Worm (Caenorhabditis elegans) whole organism, young adult: ENCODE results near the gene srb-13.

Experiments
- B0019.2 ChIP-seq: fragments of 200-800 bp; sonication (Bioruptor generic); conservative IDR thresholded peaks from 2 replicates; pipeline ENCODE4 v1.3.6; 2022; ENCODE audit warnings: missing genetic modification reagents, missing genetic modification characterization, missing compliant biosample characterization
- C17E4.6 ChIP-seq: fragments of 200-800 bp; sonication (Bioruptor generic); IDR thresholded peaks from 2 replicates; pipeline ENCODE4 v1.3.6; 2022; ENCODE audit warnings: missing genetic modification reagents, missing genetic modification characterization, missing compliant biosample characterization
- D2030.7 ChIP-seq: fragments of 200-800 bp; sonication (Bioruptor generic); IDR thresholded peaks from 2 replicates; pipeline ENCODE4 v1.3.6; 2022; ENCODE audit warnings: missing genetic modification reagents, missing genetic modification characterization, missing compliant biosample characterization
- F23B12.7 ChIP-seq: sonication (generic microtip); optimal IDR thresholded peaks from 2 replicates; lab custom pipeline; 2017; ENCODE audit warnings: missing genetic modification characterization, mild to moderate bottlenecking, missing compliant biosample characterization, antibody characterized with exemption, moderate library complexity; ENCODE audit not compliant: insufficient read depth
- F37B4.10 ChIP-seq: fragments of 200-800 bp; sonication (Bioruptor generic); IDR thresholded peaks from 2 replicates; pipeline ENCODE4 v1.3.6; 2022; ENCODE audit warnings: missing genetic modification characterization, missing compliant biosample characterization
- F39B2.1 ChIP-seq: fragments of 200-800 bp; sonication (Bioruptor generic); IDR thresholded peaks from 2 replicates; pipeline ENCODE4 v1.3.6; 2022; ENCODE audit warnings: missing genetic modification reagents, missing genetic modification characterization, missing compliant biosample characterization
- F57C9.4 ChIP-seq: sonication (generic microtip); optimal IDR thresholded peaks from 2 replicates; lab custom pipeline; 2017; ENCODE audit warnings: mild to moderate bottlenecking, missing genetic modification characterization, missing compliant biosample characterization
- Y53G8AR.9 ChIP-seq: fragments of 200-800 bp; sonication (Bioruptor generic); conservative IDR thresholded peaks from 2 replicates; pipeline ENCODE4 v1.3.6; 2022; ENCODE audit warnings: missing genetic modification reagents, missing genetic modification characterization, missing compliant biosample characterization
- Y56A3A.18 ChIP-seq: fragments of 200-800 bp; sonication (Bioruptor generic); IDR thresholded peaks from 2 replicates; pipeline ENCODE4 v1.3.6; 2022; ENCODE audit warnings: missing genetic modification reagents, missing genetic modification characterization, missing compliant biosample characterization
- Y67H2A.10 ChIP-seq: fragments of 200-800 bp; sonication (Bioruptor generic); conservative IDR thresholded peaks from 2 replicates; pipeline ENCODE4 v1.3.6; 2022; ENCODE audit warnings: missing genetic modification reagents, missing genetic modification characterization, missing compliant biosample characterization
- atf-7 ChIP-seq: sonication (generic microtip); optimal IDR thresholded peaks from 2 replicates; lab custom pipeline; 2017; ENCODE audit warnings: mild to moderate bottlenecking, missing genetic modification characterization, missing compliant biosample characterization
- attf-5 ChIP-seq: fragments of 200-800 bp; sonication (Bioruptor generic); optimal IDR thresholded peaks from 2 replicates; lab custom pipeline; 2018; ENCODE audit warnings: mild to moderate bottlenecking, missing genetic modification characterization, missing compliant biosample characterization
- attf-6 ChIP-seq: fragments of 200-800 bp; sonication (Bioruptor generic); IDR thresholded peaks from 2 replicates; pipeline ENCODE4 v1.3.6; 2022; ENCODE audit warnings: missing genetic modification reagents, missing genetic modification characterization, missing compliant biosample characterization
- bed-2 ChIP-seq: fragments of 200-800 bp; sonication (Bioruptor generic); IDR thresholded peaks from 2 replicates; pipeline ENCODE4 v1.3.6; 2022; ENCODE audit warnings: missing genetic modification reagents, missing genetic modification characterization, missing compliant biosample characterization
- ccch-3 ChIP-seq: fragments of 200-800 bp; sonication (Bioruptor generic); optimal IDR thresholded peaks from 2 replicates; lab custom pipeline; 2018; ENCODE audit warnings: mild to moderate bottlenecking, missing genetic modification characterization, missing compliant biosample characterization
- cebp-1 ChIP-seq, 2 experiments: fragments of 200-800 bp in 1 of 2; sonication (Bioruptor generic) in 1 of 2; sonication (generic microtip) in 1 of 2; IDR thresholded peaks in 1 of 2; optimal IDR thresholded peaks in 1 of 2; 2 replicates each; pipeline versions ENCODE4 v1.3.6 to Lab custom; 2017 to 2022; ENCODE audit warnings: missing compliant biosample characterization in 2 of 2, missing genetic modification characterization in 2 of 2, mild to moderate bottlenecking in 1 of 2, missing genetic modification reagents in 1 of 2, moderate library complexity in 1 of 2
- cebp-2 ChIP-seq: fragments of 200-800 bp; sonication (Bioruptor generic); IDR thresholded peaks from 2 replicates; pipeline ENCODE4 v1.3.6; 2022; ENCODE audit warnings: missing genetic modification characterization, missing compliant biosample characterization
- ceh-40 ChIP-seq: fragments of 200-800 bp; sonication (Bioruptor generic); IDR thresholded peaks from 2 replicates; pipeline ENCODE4 v1.3.6; 2022; ENCODE audit warnings: missing genetic modification characterization, missing compliant biosample characterization
- chd-7 ChIP-seq: sonication (generic microtip); optimal IDR thresholded peaks from 2 replicates; lab custom pipeline; 2016; ENCODE audit warnings: mild to moderate bottlenecking, missing genetic modification characterization, moderate library complexity, missing compliant biosample characterization
- dpff-1 ChIP-seq: sonication (generic microtip); optimal IDR thresholded peaks from 2 replicates; lab custom pipeline; 2017; ENCODE audit warnings: mild to moderate bottlenecking, missing genetic modification characterization, missing compliant biosample characterization
- dpl-1 ChIP-seq: fragments of 150-350 bp; optimal IDR thresholded peaks from 2 replicates; lab custom pipeline; 2014; ENCODE audit warnings: missing biosample characterization, missing genetic modification reagents, missing genetic modification characterization
- egrh-3 ChIP-seq: fragments of 200-800 bp; sonication (Bioruptor generic); IDR thresholded peaks from 2 replicates; pipeline ENCODE4 v1.3.6; 2022; ENCODE audit warnings: missing genetic modification reagents, missing genetic modification characterization, missing compliant biosample characterization
- let-526 ChIP-seq: fragments of 200-800 bp; sonication (Bioruptor generic); IDR thresholded peaks from 2 replicates; pipeline ENCODE4 v1.3.6; 2022; ENCODE audit warnings: missing genetic modification reagents, missing genetic modification characterization, missing compliant biosample characterization
- lin-26 ChIP-seq: fragments of 200-800 bp; sonication (Bioruptor generic); IDR thresholded peaks from 2 replicates; pipeline ENCODE4 v1.3.6; 2022; ENCODE audit warnings: missing genetic modification reagents, missing genetic modification characterization, missing compliant biosample characterization
- lsl-1 ChIP-seq: fragments of 200-800 bp; sonication (Bioruptor generic); optimal IDR thresholded peaks from 2 replicates; lab custom pipeline; 2018; ENCODE audit warnings: mild to moderate bottlenecking, missing genetic modification characterization, moderate library complexity, missing compliant biosample characterization
- mel-28 ChIP-seq: sonication (generic microtip); optimal IDR thresholded peaks from 2 replicates; lab custom pipeline; 2016; ENCODE audit warnings: borderline replicate concordance, mild to moderate bottlenecking, missing genetic modification characterization, missing compliant biosample characterization
- mxl-1 ChIP-seq: sonication (generic microtip); optimal IDR thresholded peaks from 2 replicates; lab custom pipeline; 2016; ENCODE audit warnings: missing genetic modification characterization, missing compliant biosample characterization
- nfya-2 ChIP-seq: fragments of 200-800 bp; sonication (Bioruptor generic); IDR thresholded peaks from 2 replicates; pipeline ENCODE4 v1.3.6; 2022; ENCODE audit warnings: missing genetic modification reagents, missing genetic modification characterization, missing compliant biosample characterization
- nhr-120 ChIP-seq: fragments of 200-800 bp; sonication (Bioruptor generic); IDR thresholded peaks from 2 replicates; pipeline ENCODE4 v1.3.6; 2022; ENCODE audit warnings: missing genetic modification characterization, missing compliant biosample characterization
- nhr-80 ChIP-seq: sonication (generic microtip); optimal IDR thresholded peaks from 2 replicates; lab custom pipeline; 2016; ENCODE audit warnings: missing genetic modification characterization, missing compliant biosample characterization
- pbrm-1 ChIP-seq: fragments of 200-800 bp; sonication (Bioruptor generic); IDR thresholded peaks from 2 replicates; pipeline ENCODE4 v1.3.6; 2022; ENCODE audit warnings: missing genetic modification reagents, missing genetic modification characterization, missing compliant biosample characterization
- pha-4 ChIP-seq: fragments of 150-350 bp; sonication (generic microtip); optimal IDR thresholded peaks from 2 replicates; lab custom pipeline; 2014; ENCODE audit warnings: missing biosample characterization, missing genetic modification reagents, missing genetic modification characterization
- rec-8 ChIP-seq, 2 experiments: sonication (generic microtip); optimal IDR thresholded peaks; 2 replicates each; lab custom pipeline; 2016; ENCODE audit warnings: mild to moderate bottlenecking in 2 of 2, missing genetic modification characterization in 2 of 2, missing genetic modification reagents in 2 of 2, missing genotype in 2 of 2, missing biosample characterization in 1 of 2, missing compliant biosample characterization in 1 of 2, moderate library complexity in 1 of 2
- sdz-38 ChIP-seq: sonication (generic microtip); optimal IDR thresholded peaks from 2 replicates; lab custom pipeline; 2016; ENCODE audit warnings: missing genotype, missing genetic modification characterization, missing compliant biosample characterization
- sea-2 ChIP-seq: fragments of 200-800 bp; sonication (Bioruptor generic); IDR thresholded peaks from 2 replicates; pipeline ENCODE4 v1.3.6; 2022; ENCODE audit warnings: missing genetic modification characterization, missing compliant biosample characterization
- somi-1 ChIP-seq: fragments of 200-800 bp; sonication (Bioruptor generic); optimal IDR thresholded peaks from 2 replicates; lab custom pipeline; 2018; ENCODE audit warnings: mild to moderate bottlenecking, missing genetic modification characterization, missing compliant biosample characterization
- unc-130 ChIP-seq: sonication (generic microtip); optimal IDR thresholded peaks from 2 replicates; lab custom pipeline; 2016; ENCODE audit warnings: missing genetic modification reagents, missing genetic modification characterization, missing compliant biosample characterization
- unc-62 ChIP-seq: fragments of 150-350 bp; optimal IDR thresholded peaks from 2 replicates; lab custom pipeline; 2014; ENCODE audit warnings: missing biosample characterization, missing genetic modification reagents, missing genetic modification characterization
- zfh-2 ChIP-seq: fragments of 200-800 bp; sonication (Bioruptor generic); conservative IDR thresholded peaks from 2 replicates; pipeline ENCODE4 v1.3.6; 2022; ENCODE audit warnings: missing genetic modification reagents, missing genetic modification characterization, missing compliant biosample characterization

srb-13 gene

ce11 chrII:5170932-5171331, 13.5 kb upstream of the srb-13 start, which contains the start of gene srb-1:
srb-1 (minus strand) TSS chrII:5171032.
- TF ChIP-seq dpff-1 (no peak), Y67H2A.10 (GFP tag; lab: Robert Waterston, UW) (no peak), chd-7 (tag; lab: Kevin White, UChicago) (no peak), nhr-80 (no peak), ceh-40 (GFP tag; lab: Robert Waterston, UW) (no peak)

ce11 chrII:5166738-5167137, 9.3 kb upstream of the srb-13 start, which contains the start of gene srb-3:
srb-3 (minus strand) TSS chrII:5166838.
- TF ChIP-seq F39B2.1 (GFP tag; lab: Robert Waterston, UW) (no peak), atf-7 (no peak), unc-62 (GFP tag; lab: Kevin White, UChicago) (no peak), sdz-38 (no peak), ceh-40 (GFP tag; lab: Robert Waterston, UW) (no peak), somi-1 (GFP tag; lab: Kevin White, UChicago) (no peak), let-526 (no peak), attf-6 (no peak), sea-2 (GFP tag; lab: Robert Waterston, UW) (no peak)
- TF ChIP-seq, all 124 proteins: peak for 0

ce11 chrII:5163283-5163682, 5.9 kb upstream of the srb-13 start, which contains the start of gene srb-5:
srb-5 (minus strand) TSS chrII:5163383.
- TF ChIP-seq C17E4.6 (GFP tag; lab: Robert Waterston, UW) = no peak
- TF ChIP-seq cebp-2 (GFP tag; lab: Robert Waterston, UW) = no peak
- no peak for TF ChIP-seq unc-130 (GFP tag; lab: Kevin White, UChicago)
- TF ChIP-seq ccch-3 (GFP tag; lab: Kevin White, UChicago) = no peak
- TF ChIP-seq mxl-1 (tag; lab: Kevin White, UChicago) = no peak
- TF ChIP-seq pbrm-1 (GFP tag; lab: Robert Waterston, UW) = no peak
- no peak for TF ChIP-seq ceh-40 (GFP tag; lab: Robert Waterston, UW)
- TF ChIP-seq lsl-1 (GFP tag; lab: Kevin White, UChicago) = no peak
- no peak for TF ChIP-seq Y53G8AR.9 (GFP tag; lab: Robert Waterston, UW)
- no peak for TF ChIP-seq F23B12.7 (tag; lab: Kevin White, UChicago)
- TF ChIP-seq nhr-120 (GFP tag; lab: Robert Waterston, UW) = no peak
- TF ChIP-seq cebp-1 (GFP tag; IDR thresholded peaks at IDR 0.05; lab: Robert Waterston, UW) = no peak
- no peak for TF ChIP-seq cebp-1 (tag; optimal IDR thresholded peaks at IDR 0.05; lab: Kevin White, UChicago)
- TF ChIP-seq B0019.2 = no peak

ce11 chrII:5161102-5161501, 3.7 kb upstream of the srb-13 start, which contains the start of gene C27D6.11:
C27D6.11 (minus strand) TSS chrII:5161202.
- no peak for TF ChIP-seq lin-26 (GFP tag; lab: Robert Waterston, UW)
- TF ChIP-seq nfya-2 (GFP tag; lab: Robert Waterston, UW) = no peak
- no peak for TF ChIP-seq zfh-2 (GFP tag; lab: Robert Waterston, UW)
- TF ChIP-seq D2030.7 = no peak
- no peak for TF ChIP-seq rec-8 (tag; optimal IDR thresholded peaks at IDR 0.05; lab: Kevin White, UChicago)
- no peak for TF ChIP-seq dpl-1 (GFP tag; lab: Kevin White, UChicago)
- TF ChIP-seq F57C9.4 = no peak
- no peak for TF ChIP-seq F37B4.10
- TF ChIP-seq egrh-3 = no peak
- TF ChIP-seq Y56A3A.18 (GFP tag; lab: Robert Waterston, UW) = no peak
- TF ChIP-seq pha-4 (tag; lab: Kevin White, UChicago) = no peak
- no peak for TF ChIP-seq attf-5 (GFP tag; lab: Kevin White, UChicago)
- no peak for TF ChIP-seq mel-28 (tag; lab: Kevin White, UChicago)
- TF ChIP-seq unc-62 (GFP tag; lab: Kevin White, UChicago) = no peak
- TF ChIP-seq bed-2 (GFP tag; lab: Robert Waterston, UW) = no peak
